Worm (Caenorhabditis elegans) whole organism, late embryonic: ENCODE results near the gene nlp-59.

Source experiments
- ceh-2 ChIP-seq: sonication (generic microtip); optimal IDR thresholded peaks from 2 replicates; lab custom pipeline; 2016; ENCODE audit warnings: missing genotype, missing genetic modification characterization, missing compliant biosample characterization
- ceh-31 ChIP-seq: sonication (generic microtip); optimal IDR thresholded peaks from 2 replicates; lab custom pipeline; 2016; ENCODE audit warnings: missing genetic modification characterization, missing compliant biosample characterization
- ceh-9 ChIP-seq: sonication (generic microtip); optimal IDR thresholded peaks from 2 replicates; lab custom pipeline; 2016; ENCODE audit warnings: mild to moderate bottlenecking, missing genetic modification characterization, inconsistent platforms, missing compliant biosample characterization
- fkh-10 ChIP-seq: fragments of 150-350 bp; optimal IDR thresholded peaks from 2 replicates; lab custom pipeline; 2014; ENCODE audit warnings: missing biosample characterization, missing genetic modification reagents, missing genetic modification characterization
- hlh-15 ChIP-seq: sonication (generic microtip); optimal IDR thresholded peaks from 2 replicates; lab custom pipeline; 2016; ENCODE audit warnings: missing genetic modification characterization, missing compliant biosample characterization
- hlh-6 ChIP-seq: sonication (generic microtip); optimal IDR thresholded peaks from 2 replicates; lab custom pipeline; 2016; ENCODE audit warnings: missing genotype, missing genetic modification characterization, missing compliant biosample characterization
- mec-3 ChIP-seq: sonication (generic microtip); optimal IDR thresholded peaks from 2 replicates; lab custom pipeline; 2016; ENCODE audit warnings: borderline replicate concordance, missing genetic modification characterization, missing compliant biosample characterization
- nfya-1 ChIP-seq: sonication (generic microtip); optimal IDR thresholded peaks from 2 replicates; lab custom pipeline; 2017; ENCODE audit warnings: missing genetic modification characterization, mild to moderate bottlenecking, missing compliant biosample characterization, antibody characterized with exemption, moderate library complexity
- nhr-232 ChIP-seq: sonication (generic microtip); optimal IDR thresholded peaks from 2 replicates; lab custom pipeline; 2016; ENCODE audit warnings: missing genetic modification characterization, missing compliant biosample characterization
- pag-3 ChIP-seq: sonication (generic microtip); optimal IDR thresholded peaks from 2 replicates; lab custom pipeline; 2016; ENCODE audit warnings: missing compliant biosample characterization, missing genetic modification characterization, borderline replicate concordance
- pat-9 ChIP-seq: fragments of 200-800 bp; sonication (Bioruptor generic); optimal IDR thresholded peaks from 2 replicates; lab custom pipeline; 2018; ENCODE audit warnings: mild to moderate bottlenecking, missing genetic modification characterization, moderate library complexity, missing compliant biosample characterization
- pax-1 ChIP-seq: fragments of 150-350 bp; optimal IDR thresholded peaks from 2 replicates; lab custom pipeline; 2014; ENCODE audit warnings: missing biosample characterization, missing genetic modification characterization
- pha-4 ChIP-seq: fragments of 150-350 bp; optimal IDR thresholded peaks from 2 replicates; lab custom pipeline; 2018; ENCODE audit warnings: missing biosample characterization, missing genetic modification reagents, missing genetic modification characterization
- ref-2 ChIP-seq: sonication (generic microtip); optimal IDR thresholded peaks from 2 replicates; lab custom pipeline; 2016; ENCODE audit warnings: missing genetic modification characterization, missing compliant biosample characterization
- rnt-1 ChIP-seq: sonication (generic microtip); optimal IDR thresholded peaks from 2 replicates; lab custom pipeline; 2016; ENCODE audit warnings: missing genetic modification characterization, missing compliant biosample characterization
- sox-2 ChIP-seq: fragments of 200-800 bp; sonication (Bioruptor generic); IDR thresholded peaks from 2 replicates; pipeline ENCODE4 v1.3.6; 2022; ENCODE audit warnings: missing genetic modification reagents, missing genetic modification characterization, missing compliant biosample characterization
- ttx-3 ChIP-seq: sonication (generic microtip); optimal IDR thresholded peaks from 2 replicates; lab custom pipeline; 2016; ENCODE audit warnings: missing genetic modification reagents, missing genetic modification characterization, missing compliant biosample characterization
- unc-3 ChIP-seq, 2 experiments: fragments of 200-800 bp in 1 of 2; sonication (Bioruptor generic) in 1 of 2; sonication (generic microtip) in 1 of 2; conservative IDR thresholded peaks in 1 of 2; optimal IDR thresholded peaks in 1 of 2; 2 replicates each; pipeline versions ENCODE4 v1.3.6 to Lab custom; 2016 to 2022; ENCODE audit warnings: missing compliant biosample characterization in 2 of 2, missing genetic modification characterization in 2 of 2, missing genetic modification reagents in 1 of 2
- ztf-16 ChIP-seq: sonication (generic microtip); optimal IDR thresholded peaks from 2 replicates; lab custom pipeline; 2017; ENCODE audit warnings: missing genetic modification characterization, missing compliant biosample characterization

Gene nlp-59

ce11 chrV:15020229-15020628 lies 49.0 kb downstream of the nlp-59 start, which contains the start of gene F14H8.2:
F14H8.2 (minus strand) TSS chrV:15020329.
- TF ChIP-seq pag-3 (tag; lab: Kevin White, UChicago) (no peak), hlh-6 (tag; lab: Kevin White, UChicago) (no peak), ref-2 (tag; lab: Kevin White, UChicago) (no peak), unc-3 (GFP tag; conservative IDR thresholded peaks at IDR 0.05; lab: Robert Waterston, UW) (no peak), unc-3 (tag; optimal IDR thresholded peaks at IDR 0.05; lab: Kevin White, UChicago) (no peak), ztf-16 (no peak), ceh-31 (tag; lab: Kevin White, UChicago) (no peak), rnt-1 (tag; lab: Kevin White, UChicago) (no peak), sox-2 (no peak)

- TF ChIP-seq fkh-10 (no peak), sox-2 (no peak), hlh-6 (tag; lab: Kevin White, UChicago) (no peak), pat-9 (tag; lab: Kevin White, UChicago) (no peak), nhr-232 (tag; lab: Kevin White, UChicago) (no peak), ceh-2 (no peak), pax-1 (tag; lab: Kevin White, UChicago) (no peak), ceh-9 (tag; lab: Kevin White, UChicago) (no peak), nfya-1 (tag; lab: Kevin White, UChicago) (no peak), ttx-3 (tag; lab: Kevin White, UChicago) (no peak), pha-4 (tag; lab: Kevin White, UChicago) (no peak), mec-3 (tag; lab: Kevin White, UChicago) (no peak), ref-2 (tag; lab: Kevin White, UChicago) (no peak), hlh-15 (tag; lab: Kevin White, UChicago) (no peak)
Measured at ce11 chrV:15020732-15021131, 49.5 kb downstream of the nlp-59 start, which contains the start of gene F14H8.5. F14H8.5 (plus strand) TSS chrV:15021032.
